Worm (Caenorhabditis elegans) whole organism, young adult: ENCODE results near the gene math-38.

Source experiments
- efl-1 ChIP-seq: fragments of 150-350 bp; optimal IDR thresholded peaks from 2 replicates; lab custom pipeline; 2014; ENCODE audit warnings: missing biosample characterization, missing genetic modification reagents, missing genetic modification characterization
- ets-4 ChIP-seq: fragments of 200-800 bp; sonication (Bioruptor generic); optimal IDR thresholded peaks from 2 replicates; lab custom pipeline; 2018; ENCODE audit warnings: mild to moderate bottlenecking, missing genetic modification characterization, missing compliant biosample characterization
- nhr-179 ChIP-seq: sonication (generic microtip); optimal IDR thresholded peaks from 2 replicates; lab custom pipeline; 2016; ENCODE audit warnings: mild to moderate bottlenecking, missing genetic modification characterization, missing compliant biosample characterization
- pha-4 ChIP-seq: fragments of 150-350 bp; sonication (generic microtip); optimal IDR thresholded peaks from 2 replicates; lab custom pipeline; 2014; ENCODE audit warnings: missing biosample characterization, missing genetic modification reagents, missing genetic modification characterization
- snpc-1.1 ChIP-seq: sonication (generic microtip); optimal IDR thresholded peaks from 2 replicates; lab custom pipeline; 2017; ENCODE audit warnings: missing genetic modification characterization, mild to moderate bottlenecking, missing compliant biosample characterization, antibody characterized with exemption, moderate library complexity, missing genotype, missing genetic modification reagents; ENCODE audit not compliant: insufficient read depth
- zim-3 ChIP-seq: sonication (generic microtip); optimal IDR thresholded peaks from 2 replicates; lab custom pipeline; 2017; ENCODE audit warnings: mild to moderate bottlenecking, missing genetic modification characterization, moderate library complexity, missing compliant biosample characterization

ce11 chrII:1589845-1590244, 10.1 kb upstream of the math-38 start, which contains the start of gene T07H3.7:
- TF ChIP-seq zim-3 (tag; lab: Kevin White, UChicago), result no peak
- TF ChIP-seq snpc-1.1 (tag; lab: Kevin White, UChicago), result no peak
- TF ChIP-seq efl-1 (GFP tag; lab: Kevin White, UChicago), result no peak
- no peak for TF ChIP-seq nhr-179 (tag; lab: Kevin White, UChicago)
- no peak for TF ChIP-seq ets-4 (GFP tag; lab: Kevin White, UChicago)
- TF ChIP-seq pha-4 (tag; lab: Kevin White, UChicago), result no peak
